Worm (Caenorhabditis elegans) whole organism, early embryonic: Measurements from ENCODE around the gene T12G3.2.

ENCODE experiments used
- B0310.2 ChIP-seq: sonication (generic microtip); optimal IDR thresholded peaks from 2 replicates; lab custom pipeline; 2016; ENCODE audit warnings: mild to moderate bottlenecking, missing genetic modification characterization, missing compliant biosample characterization
- ama-1 ChIP-seq: fragments of 150-350 bp; optimal IDR thresholded peaks from 2 replicates; lab custom pipeline; 2014
- ceh-13 ChIP-seq: fragments of 200-800 bp; sonication (Bioruptor generic); optimal IDR thresholded peaks from 2 replicates; lab custom pipeline; 2018; ENCODE audit warnings: mild to moderate bottlenecking, missing genetic modification characterization, missing compliant biosample characterization
- hmbx-1 ChIP-seq: sonication (generic microtip); optimal IDR thresholded peaks from 2 replicates; lab custom pipeline; 2016; ENCODE audit warnings: mild to moderate bottlenecking, missing genetic modification characterization, missing compliant biosample characterization
- scrt-1 ChIP-seq: fragments of 200-800 bp; sonication (Bioruptor generic); IDR thresholded peaks from 2 replicates; pipeline ENCODE4 v1.3.6; 2022; ENCODE audit warnings: missing genetic modification characterization, missing compliant biosample characterization
- sea-1 ChIP-seq: fragments of 200-800 bp; sonication (Bioruptor generic); conservative IDR thresholded peaks from 2 replicates; pipeline ENCODE4 v1.3.6; 2022; ENCODE audit warnings: missing genetic modification characterization, missing compliant biosample characterization
- tbx-11 ChIP-seq: fragments of 200-800 bp; sonication (Bioruptor generic); IDR thresholded peaks from 2 replicates; pipeline ENCODE4 v1.3.6; 2022; ENCODE audit warnings: missing genetic modification characterization, missing compliant biosample characterization
- tbx-37 ChIP-seq: fragments of 200-800 bp; sonication (Bioruptor generic); conservative IDR thresholded peaks from 2 replicates; pipeline ENCODE4 v1.3.6; 2022; ENCODE audit warnings: missing genetic modification reagents, missing genetic modification characterization, missing compliant biosample characterization

ce11 chrIV:12089551-12089950 is 42.8 kb upstream of the T12G3.2 start, which contains the start of gene F11A10.6:
- no peak for TF ChIP-seq ama-1 (lab: Kevin White, UChicago)
- TF ChIP-seq ceh-13, result no peak
- no peak for TF ChIP-seq tbx-11 (GFP tag; lab: Robert Waterston, UW)
- no peak for TF ChIP-seq scrt-1
- no peak for TF ChIP-seq tbx-37
- no peak for TF ChIP-seq sea-1 (GFP tag; lab: Robert Waterston, UW)
- no peak for TF ChIP-seq hmbx-1 (tag; lab: Kevin White, UChicago)
- no peak for TF ChIP-seq B0310.2 (tag; lab: Kevin White, UChicago)
